Worm (Caenorhabditis elegans) whole organism, L4 larva: ENCODE measurements around the gene W06E11.1.

Experiments used
- F26F4.8 ChIP-seq: fragments of 200-800 bp; sonication (Bioruptor generic); conservative IDR thresholded peaks from 2 replicates; pipeline ENCODE4 v1.3.6; 2022; ENCODE audit warnings: missing genetic modification characterization, missing compliant biosample characterization
- F49E8.2 ChIP-seq: sonication (generic microtip); optimal IDR thresholded peaks from 2 replicates; lab custom pipeline; 2016; ENCODE audit warnings: missing compliant biosample characterization, mild to moderate bottlenecking, missing genetic modification characterization, borderline replicate concordance
- R02D3.7 ChIP-seq: fragments of 150-350 bp; sonication (generic microtip); optimal IDR thresholded peaks from 3 replicates; lab custom pipeline; 2014; ENCODE audit warnings: missing biosample characterization, missing genetic modification characterization
- T20F7.1 ChIP-seq: fragments of 200-800 bp; sonication (Bioruptor generic); optimal IDR thresholded peaks from 2 replicates; lab custom pipeline; 2018; ENCODE audit warnings: mild to moderate bottlenecking, missing genetic modification characterization, missing compliant biosample characterization
- T26A8.4 ChIP-seq: fragments of 200-800 bp; sonication (Bioruptor generic); IDR thresholded peaks from 2 replicates; pipeline ENCODE4 v1.3.6; 2022; ENCODE audit warnings: missing genetic modification characterization, missing compliant biosample characterization
- Y105C5A.15 ChIP-seq: fragments of 200-800 bp; sonication (Bioruptor generic); IDR thresholded peaks from 2 replicates; pipeline ENCODE4 v1.3.6; 2022; ENCODE audit warnings: missing genetic modification characterization, missing compliant biosample characterization
- Y48G9A.11 ChIP-seq: fragments of 200-800 bp; sonication (Bioruptor generic); IDR thresholded peaks from 2 replicates; pipeline ENCODE4 v1.3.6; 2022; ENCODE audit warnings: missing genetic modification reagents, missing genetic modification characterization, missing compliant biosample characterization
- ZK337.2 ChIP-seq: fragments of 200-800 bp; sonication (Bioruptor generic); IDR thresholded peaks from 2 replicates; pipeline ENCODE4 v1.3.6; 2022; ENCODE audit warnings: missing genetic modification reagents, missing genetic modification characterization, missing compliant biosample characterization
- aha-1 ChIP-seq: fragments of 150-350 bp; peaks from one replicate; lab custom pipeline; 2014; ENCODE audit warnings: missing biosample characterization, missing genetic modification characterization
- arid-1 ChIP-seq: fragments of 200-800 bp; sonication (Bioruptor generic); conservative IDR thresholded peaks from 2 replicates; pipeline ENCODE4 v1.3.6; 2022; ENCODE audit warnings: missing genetic modification reagents, missing genetic modification characterization, missing compliant biosample characterization
- ceh-28 ChIP-seq: fragments of 150-350 bp; optimal IDR thresholded peaks from 2 replicates; lab custom pipeline; 2014; ENCODE audit warnings: missing biosample characterization, missing genetic modification reagents, missing genetic modification characterization
- ceh-32 ChIP-seq: sonication (generic microtip); optimal IDR thresholded peaks from 2 replicates; lab custom pipeline; 2016; ENCODE audit warnings: mild to moderate bottlenecking, missing genetic modification characterization, missing compliant biosample characterization; ENCODE audit not compliant: poor library complexity
- ceh-62 ChIP-seq: sonication (generic microtip); optimal IDR thresholded peaks from 2 replicates; lab custom pipeline; 2017; ENCODE audit warnings: missing biosample characterization, missing genetic modification characterization
- daf-16 ChIP-seq, 3 experiments: sonication (generic microtip); optimal IDR thresholded peaks; 2 replicates each; lab custom pipeline; 2016 to 2017; ENCODE audit warnings: missing genetic modification characterization in 3 of 3, missing genetic modification reagents in 3 of 3, mild to moderate bottlenecking in 2 of 3, missing compliant biosample characterization in 2 of 3, missing biosample characterization in 1 of 3, moderate library complexity in 1 of 3
- daf-8 ChIP-seq: fragments of 200-800 bp; sonication (Bioruptor generic); IDR thresholded peaks from 2 replicates; pipeline ENCODE4 v1.3.6; 2022; ENCODE audit warnings: missing genetic modification characterization, missing compliant biosample characterization
- dmd-6 ChIP-seq: fragments of 200-800 bp; sonication (Bioruptor generic); IDR thresholded peaks from 2 replicates; pipeline ENCODE4 v1.3.6; 2022; ENCODE audit warnings: missing genetic modification reagents, missing genetic modification characterization, missing compliant biosample characterization
- dmd-9 ChIP-seq: fragments of 200-800 bp; sonication (Bioruptor generic); IDR thresholded peaks from 2 replicates; pipeline ENCODE4 v1.3.6; 2022; ENCODE audit warnings: missing genetic modification reagents, missing genetic modification characterization, missing compliant biosample characterization
- dpl-1 ChIP-seq: fragments of 150-350 bp; optimal IDR thresholded peaks from 2 replicates; lab custom pipeline; 2014; ENCODE audit warnings: missing biosample characterization, missing genetic modification reagents, missing genetic modification characterization
- egl-27 ChIP-seq: sonication (generic microtip); optimal IDR thresholded peaks from 3 replicates; lab custom pipeline; 2017; ENCODE audit warnings: missing biosample characterization, missing genetic modification reagents, missing genetic modification characterization
- fos-1 ChIP-seq: fragments of 150-350 bp; optimal IDR thresholded peaks from 2 replicates; lab custom pipeline; 2014; ENCODE audit warnings: missing biosample characterization, missing genetic modification characterization
- gei-8 ChIP-seq: fragments of 200-800 bp; sonication (Bioruptor generic); optimal IDR thresholded peaks from 2 replicates; lab custom pipeline; 2018; ENCODE audit warnings: mild to moderate bottlenecking, missing genetic modification characterization, missing compliant biosample characterization
- hif-1 ChIP-seq, 2 experiments: sonication (generic microtip); optimal IDR thresholded peaks; 2 replicates each; lab custom pipeline; 2016 to 2017; ENCODE audit warnings: missing compliant biosample characterization in 2 of 2, missing genetic modification characterization in 2 of 2, missing genetic modification reagents in 2 of 2, missing genotype in 2 of 2, mild to moderate bottlenecking in 1 of 2
- hlh-11 ChIP-seq: fragments of 200-800 bp; sonication (Bioruptor generic); optimal IDR thresholded peaks from 2 replicates; lab custom pipeline; 2018; ENCODE audit warnings: mild to moderate bottlenecking, missing genetic modification characterization, missing compliant biosample characterization
- hlh-30 ChIP-seq: sonication (generic microtip); optimal IDR thresholded peaks from 2 replicates; lab custom pipeline; 2017; ENCODE audit warnings: antibody characterized with exemption, mild to moderate bottlenecking, missing genetic modification characterization, missing compliant biosample characterization; ENCODE audit not compliant: insufficient read depth
- hmg-1.1 ChIP-seq: fragments of 200-800 bp; sonication (Bioruptor generic); IDR thresholded peaks from 2 replicates; pipeline ENCODE4 v1.3.6; 2022; ENCODE audit warnings: missing genetic modification reagents, missing genetic modification characterization, missing compliant biosample characterization
- lsy-2 ChIP-seq, 2 experiments: fragments of 150-350 bp in 1 of 2; sonication (generic microtip) in 1 of 2; optimal IDR thresholded peaks; 2 replicates each; lab custom pipeline; 2014 to 2017; ENCODE audit warnings: missing biosample characterization in 2 of 2, missing genetic modification characterization in 2 of 2
- madf-9 ChIP-seq: fragments of 200-800 bp; sonication (Bioruptor generic); conservative IDR thresholded peaks from 2 replicates; pipeline ENCODE4 v1.3.6; 2022; ENCODE audit warnings: missing genetic modification reagents, missing genetic modification characterization, missing compliant biosample characterization
- mdl-1 ChIP-seq, 2 experiments: fragments of 150-350 bp in 1 of 2; sonication (generic microtip) in 1 of 2; optimal IDR thresholded peaks; 2 replicates each; lab custom pipeline; 2014 to 2017; ENCODE audit warnings: missing biosample characterization in 2 of 2, missing genetic modification characterization in 2 of 2
- mdt-29 ChIP-seq: fragments of 200-800 bp; sonication (Bioruptor generic); IDR thresholded peaks from 2 replicates; pipeline ENCODE4 v1.3.6; 2022; ENCODE audit warnings: missing genetic modification reagents, missing genetic modification characterization, missing compliant biosample characterization
- nhr-10 ChIP-seq: fragments of 150-350 bp; optimal IDR thresholded peaks from 2 replicates; lab custom pipeline; 2014; ENCODE audit warnings: missing biosample characterization, missing genetic modification characterization
- nhr-11 ChIP-seq: fragments of 150-350 bp; optimal IDR thresholded peaks from 2 replicates; lab custom pipeline; 2014; ENCODE audit warnings: missing biosample characterization, missing genetic modification characterization
- nhr-25 ChIP-seq: sonication (generic microtip); optimal IDR thresholded peaks from 2 replicates; lab custom pipeline; 2017; ENCODE audit warnings: missing genetic modification characterization, mild to moderate bottlenecking, missing compliant biosample characterization, antibody characterized with exemption, moderate library complexity, borderline replicate concordance; ENCODE audit not compliant: insufficient read depth
- nhr-41 ChIP-seq: fragments of 200-800 bp; sonication (Bioruptor generic); IDR thresholded peaks from 2 replicates; pipeline ENCODE4 v1.3.6; 2022; ENCODE audit warnings: missing genetic modification reagents, missing genetic modification characterization, missing compliant biosample characterization
- nhr-48 ChIP-seq: sonication (generic microtip); optimal IDR thresholded peaks from 2 replicates; lab custom pipeline; 2016; ENCODE audit warnings: mild to moderate bottlenecking, missing genetic modification characterization, missing compliant biosample characterization
- nhr-6 ChIP-seq: fragments of 150-350 bp; optimal IDR thresholded peaks from 2 replicates; lab custom pipeline; 2014; ENCODE audit warnings: missing biosample characterization, missing genetic modification characterization
- nhr-77 ChIP-seq: fragments of 150-350 bp; optimal IDR thresholded peaks from 2 replicates; lab custom pipeline; 2014; ENCODE audit warnings: missing biosample characterization, missing genetic modification characterization
- php-3 ChIP-seq: fragments of 200-800 bp; sonication (Bioruptor generic); IDR thresholded peaks from 2 replicates; pipeline ENCODE4 v1.3.6; 2022; ENCODE audit warnings: missing genetic modification reagents, missing genetic modification characterization, missing compliant biosample characterization
- pqm-1 ChIP-seq: sonication (generic microtip); optimal IDR thresholded peaks from 2 replicates; lab custom pipeline; 2017; ENCODE audit warnings: missing biosample characterization, missing genetic modification characterization
- rbr-2 ChIP-seq: sonication (generic microtip); optimal IDR thresholded peaks from 2 replicates; lab custom pipeline; 2016; ENCODE audit warnings: missing genotype, missing genetic modification characterization, missing compliant biosample characterization
- saeg-2 ChIP-seq: fragments of 200-800 bp; sonication (Bioruptor generic); IDR thresholded peaks from 2 replicates; pipeline ENCODE4 v1.3.6; 2022; ENCODE audit warnings: missing genetic modification reagents, missing genetic modification characterization, missing compliant biosample characterization
- snpc-4 ChIP-seq: fragments of 150-350 bp; optimal IDR thresholded peaks from 2 replicates; lab custom pipeline; 2014; ENCODE audit warnings: missing biosample characterization, missing genetic modification characterization
- spr-3 ChIP-seq: fragments of 200-800 bp; sonication (Bioruptor generic); optimal IDR thresholded peaks from 2 replicates; lab custom pipeline; 2018; ENCODE audit warnings: mild to moderate bottlenecking, missing genetic modification characterization, missing compliant biosample characterization
- tra-1 ChIP-seq: fragments of 200-800 bp; sonication (Bioruptor generic); IDR thresholded peaks from 2 replicates; pipeline ENCODE4 v1.3.6; 2022; ENCODE audit warnings: missing genetic modification reagents, missing genetic modification characterization, missing compliant biosample characterization
- unc-130 ChIP-seq: sonication (generic microtip); optimal IDR thresholded peaks from 2 replicates; lab custom pipeline; 2016; ENCODE audit warnings: missing genetic modification reagents, missing genetic modification characterization, missing compliant biosample characterization
- zfp-3 ChIP-seq: fragments of 200-800 bp; sonication (Bioruptor generic); conservative IDR thresholded peaks from 2 replicates; pipeline ENCODE4 v1.3.6; 2022; ENCODE audit warnings: missing genetic modification reagents, missing genetic modification characterization, missing compliant biosample characterization
- ztf-7 ChIP-seq: fragments of 150-350 bp; optimal IDR thresholded peaks from 2 replicates; lab custom pipeline; 2014; ENCODE audit warnings: missing biosample characterization, missing genetic modification characterization

W06E11.1 gene

DNA sequence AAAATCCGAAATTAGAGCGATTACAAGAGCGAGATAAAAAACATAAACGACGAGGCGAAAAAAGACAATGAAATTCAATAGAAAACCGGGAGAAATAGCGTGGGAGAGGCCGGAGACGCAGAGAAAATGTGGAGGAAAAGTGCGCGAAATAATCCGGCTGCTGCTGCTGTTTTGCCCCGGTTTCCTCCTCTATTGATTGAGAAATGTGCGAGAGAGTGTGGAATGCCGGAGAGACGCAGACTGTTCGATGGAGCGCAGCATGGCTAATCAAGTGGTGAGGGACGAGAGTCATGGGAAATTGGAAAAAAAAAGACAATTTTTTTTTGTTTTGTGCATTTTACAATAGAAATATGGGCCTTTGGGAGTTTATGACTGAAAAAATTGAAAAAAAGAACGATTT lies 43.7 kb upstream of the W06E11.1 start (continued):
- TF ChIP-seq F26F4.8 (GFP tag; lab: Robert Waterston, UW) (no peak), mdl-1 (tag; optimal IDR thresholded peaks at IDR 0.05; lab: Kevin White, UChicago) (peak; percentile 64 to 83), T26A8.4 (no peak), php-3 (GFP tag; lab: Robert Waterston, UW) (0 out of 2 replicates have a peak, but pooled peaks have one; percentile 16), dpl-1 (GFP tag; lab: Kevin White, UChicago) (no peak), snpc-4 (tag; lab: Kevin White, UChicago) (no peak), F49E8.2 (tag; lab: Kevin White, UChicago) (no peak), dmd-6 (GFP tag; lab: Robert Waterston, UW) (0 out of 2 replicates have a peak, but pooled peaks have one; percentile 17), saeg-2 (GFP tag; lab: Robert Waterston, UW) (no peak), nhr-6 (tag; lab: Kevin White, UChicago) (peak; percentile 31), Y105C5A.15 (GFP tag; lab: Robert Waterston, UW) (no peak), ztf-7 (tag; lab: Kevin White, UChicago) (no peak)

DNA sequence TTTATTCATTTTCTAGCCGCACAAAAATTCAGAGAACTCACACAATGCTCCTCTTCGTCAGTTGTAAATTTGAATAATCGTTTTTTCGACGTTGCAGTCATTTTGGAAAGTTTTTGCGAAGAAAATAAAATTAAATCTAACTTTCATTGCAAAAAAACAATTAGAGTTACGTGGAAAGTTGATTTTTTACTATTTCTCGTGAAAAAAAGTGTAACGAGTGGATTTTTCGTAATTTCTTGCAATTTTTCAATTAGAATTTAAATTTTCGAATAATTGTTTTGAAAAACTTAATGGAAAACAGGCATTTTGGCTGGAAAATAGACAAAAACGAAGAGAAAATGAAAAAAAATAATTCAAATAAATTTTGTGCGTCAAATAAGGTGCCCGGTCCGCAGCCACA lies 43.2 kb upstream of the W06E11.1 start, which contains the start of gene Y55B1AR.2:
Gene Y55B1AR.2, minus strand, starts transcription at position 101 of the 400 bp plus-strand sequence.
- TF ChIP-seq ceh-32 (tag; lab: Kevin White, UChicago) (no peak), tra-1 (GFP tag; lab: Robert Waterston, UW) (no peak), nhr-25 (tag; lab: Kevin White, UChicago) (no peak), nhr-77 (tag; lab: Kevin White, UChicago) (no peak), madf-9 (GFP tag; lab: Robert Waterston, UW) (no peak), fos-1 (tag; lab: Kevin White, UChicago) (no peak), ZK337.2 (GFP tag; lab: Robert Waterston, UW) (no peak), spr-3 (GFP tag; lab: Kevin White, UChicago) (no peak), mdt-29 (no peak), hif-1 (tag; optimal IDR thresholded peaks at IDR 0.05; lab: Kevin White, UChicago) (no peak), daf-8 (GFP tag; lab: Robert Waterston, UW) (no peak), Y105C5A.15 (GFP tag; lab: Robert Waterston, UW) (no peak), rbr-2 (tag; lab: Kevin White, UChicago) (no peak)

DNA sequence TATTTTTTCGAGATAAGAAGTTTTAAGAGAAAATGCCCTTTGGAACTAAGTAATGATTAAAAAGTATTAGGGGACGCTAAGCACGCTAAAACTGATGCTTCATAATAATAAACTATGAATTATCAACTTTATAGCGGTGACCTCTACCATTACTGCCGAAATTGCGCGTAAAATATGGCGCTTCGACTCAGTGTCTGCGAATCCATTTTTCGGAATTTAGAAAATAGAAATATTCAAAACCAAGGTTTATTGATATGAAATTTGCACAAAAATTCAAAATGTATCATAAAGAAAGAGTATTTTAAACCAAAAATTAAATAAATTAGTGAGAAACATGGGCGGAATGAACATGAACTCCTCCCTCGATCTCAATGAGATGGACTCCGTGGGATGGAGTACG lies 42.6 kb upstream of the W06E11.1 start:
- TF ChIP-seq egl-27 (tag; lab: Kevin White, UChicago) (no peak), dpl-1 (GFP tag; lab: Kevin White, UChicago) (no peak), ceh-62 (tag; lab: Kevin White, UChicago) (no peak), hlh-30 (no peak), mdt-29 (no peak), lsy-2 (tag; optimal IDR thresholded peaks at IDR 0.05; lab: Kevin White, UChicago) (no peak), Y48G9A.11 (GFP tag; lab: Robert Waterston, UW) (no peak), nhr-41 (no peak), fos-1 (tag; lab: Kevin White, UChicago) (no peak), ZK337.2 (GFP tag; lab: Robert Waterston, UW) (no peak), T20F7.1 (no peak), nhr-6 (tag; lab: Kevin White, UChicago) (no peak), unc-130 (GFP tag; lab: Kevin White, UChicago) (no peak), hmg-1.1 (GFP tag; lab: Robert Waterston, UW) (no peak), aha-1 (tag; lab: Kevin White, UChicago) (peak; percentile 23), pqm-1 (no peak), gei-8 (GFP tag; lab: Kevin White, UChicago) (no peak), R02D3.7 (tag; lab: Kevin White, UChicago) (no peak), nhr-48 (tag; lab: Kevin White, UChicago) (no peak), dmd-9 (no peak), daf-16 (GFP tag; optimal IDR thresholded peaks at IDR 0.05; lab: Kevin White, UChicago) (no peak), daf-16 (tag; optimal IDR thresholded peaks at IDR 0.05; lab: Kevin White, UChicago) (peak; percentile 72), madf-9 (GFP tag; lab: Robert Waterston, UW) (no peak), nhr-10 (peak; percentile 1), nhr-77 (tag; lab: Kevin White, UChicago) (peak; percentile 27), zfp-3 (GFP tag; lab: Robert Waterston, UW) (0 out of 2 replicates have a peak, but pooled peaks have one; percentile 52), nhr-11 (tag; lab: Kevin White, UChicago) (no peak), hlh-11 (tag; lab: Kevin White, UChicago) (peak; percentile 18), php-3 (GFP tag; lab: Robert Waterston, UW) (no peak), ceh-28 (tag; lab: Kevin White, UChicago) (no peak), arid-1 (GFP tag; lab: Robert Waterston, UW) (no peak)
